Worm (Caenorhabditis elegans): ENCODE measurements around the gene Y44A6D.6.

ce11 chrV:20785848-20786225, 21.3 kb upstream of the Y44A6D.6 start:
- TF ChIP-seq nhr-10 (tag; optimal IDR thresholded peaks at IDR 0.05): no peak
- TF ChIP-seq elt-3 (tag; optimal IDR thresholded peaks at IDR 0.05): no peak
- TF ChIP-seq skn-1 (tag; optimal IDR thresholded peaks at IDR 0.05): no peak
- no peak for TF ChIP-seq ama-1 (optimal IDR thresholded peaks at IDR 0.05)
- TF ChIP-seq ztf-4 (tag; optimal IDR thresholded peaks at IDR 0.05): no peak
- no peak for TF ChIP-seq nhr-12 (tag; optimal IDR thresholded peaks at IDR 0.05)
- no peak for TF ChIP-seq fos-1 (tag; optimal IDR thresholded peaks at IDR 0.05)
- no peak for TF ChIP-seq nhr-77 (tag; optimal IDR thresholded peaks at IDR 0.05)
- TF ChIP-seq nhr-23 (tag; optimal IDR thresholded peaks at IDR 0.05): no peak
